Fruit fly (Drosophila melanogaster): ENCODE results near the gene CG32985.

The CG32985 gene

DNA sequence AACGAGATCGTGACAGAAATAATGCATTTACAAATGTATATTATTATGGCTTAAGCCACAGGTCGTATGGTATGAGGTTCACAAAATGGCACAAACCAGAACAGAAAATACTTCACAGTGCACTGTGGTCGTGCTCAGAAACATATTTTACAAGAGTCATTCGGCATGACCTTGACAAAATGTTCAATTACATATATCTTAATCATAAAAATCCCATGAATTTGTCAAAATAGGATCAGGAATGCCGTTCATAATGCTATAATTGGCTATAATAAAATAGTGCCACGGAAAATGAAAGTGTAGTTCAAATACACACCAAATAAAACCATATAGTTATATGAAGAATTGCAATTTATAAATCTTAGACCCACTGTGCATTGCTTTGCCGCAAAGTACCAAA is 42.7 kb upstream of the CG32985 start (continued):
- TF ChIP-seq CG4318 (GFP tag; optimal IDR thresholded peaks at IDR 0.05) (peak; percentile 62), eg (GFP tag; IDR thresholded peaks at IDR 0.05) (0 out of 3 replicates have a peak, but pooled peaks have one; percentile 26), Hr39 (GFP tag; optimal IDR thresholded peaks at IDR 0.05) (peak; percentile 17), CG11902 (GFP tag; optimal IDR thresholded peaks at IDR 0.05) (no peak), CG6276 (GFP tag; optimal IDR thresholded peaks at IDR 0.05) (peak; percentile 51), CG15336 (GFP tag; IDR thresholded peaks at IDR 0.05) (peak; percentile 62), CG31627 (GFP tag; optimal IDR thresholded peaks at IDR 0.05) (no peak), CG8319 (GFP tag; optimal IDR thresholded peaks at IDR 0.05) (no peak), CG10631 (GFP tag; optimal IDR thresholded peaks at IDR 0.05) (peak; percentile 57), cyc (GFP tag; optimal IDR thresholded peaks at IDR 0.05) (no peak), topi (GFP tag; optimal IDR thresholded peaks at IDR 0.05) (no peak)

DNA sequence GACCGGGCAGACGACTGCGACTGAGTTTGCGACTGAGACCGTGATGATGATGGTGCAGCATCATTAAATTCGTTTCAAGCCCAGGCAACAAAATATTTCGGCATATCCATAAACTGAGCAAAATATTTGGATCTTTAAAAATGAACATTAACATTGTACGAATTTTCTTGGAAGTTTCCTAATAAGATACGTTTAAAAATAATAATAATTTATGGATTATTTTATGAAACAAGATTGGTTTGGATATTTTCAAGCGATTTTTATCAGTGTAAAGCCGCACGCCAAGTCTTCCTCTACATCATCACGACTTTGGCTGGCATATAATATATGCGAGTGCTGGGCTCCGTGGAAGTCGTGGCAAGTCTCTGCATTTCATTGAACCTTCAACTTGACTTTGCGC is 42.0 kb upstream of the CG32985 start:
- peak; percentile 82 for TF ChIP-seq topi (GFP tag; optimal IDR thresholded peaks at IDR 0.05)
- TF ChIP-seq CG31627 (GFP tag; optimal IDR thresholded peaks at IDR 0.05) = peak; percentile 58
- peak; percentile 39 for TF ChIP-seq Ets21C (GFP tag; optimal IDR thresholded peaks at IDR 0.05)
- peak; percentile 75 for TF ChIP-seq pdm3 (GFP tag; optimal IDR thresholded peaks at IDR 0.05)
- TF ChIP-seq Sox15 (GFP tag; optimal IDR thresholded peaks at IDR 0.05) = peak; percentile 31
- TF ChIP-seq CG34406 (GFP tag; optimal IDR thresholded peaks at IDR 0.05) = peak; percentile 82
- peak; percentile 63 for TF ChIP-seq CG6808 (GFP tag; optimal IDR thresholded peaks at IDR 0.05)
- peak; percentile 61 for TF ChIP-seq Lpt (GFP tag; optimal IDR thresholded peaks at IDR 0.05)
- peak; percentile 72 for TF ChIP-seq eg (GFP tag; IDR thresholded peaks at IDR 0.05)
- TF ChIP-seq Hr38 (GFP tag; optimal IDR thresholded peaks at IDR 0.05) = no peak
- TF ChIP-seq salr (GFP tag; optimal IDR thresholded peaks at IDR 0.05) = peak; percentile 36 to 55
- TF ChIP-seq CG8319 (GFP tag; optimal IDR thresholded peaks at IDR 0.05) = peak; percentile 77
- peak; percentile 84 for TF ChIP-seq Ets96B (tag; optimal IDR thresholded peaks at IDR 0.05)
- TF ChIP-seq CG6276 (GFP tag; optimal IDR thresholded peaks at IDR 0.05) = peak; percentile 60
- TF ChIP-seq OdsH (GFP tag; optimal IDR thresholded peaks at IDR 0.05) = peak; percentile 82
- TF ChIP-seq CG8632 (GFP tag; optimal IDR thresholded peaks at IDR 0.05) = peak; percentile 77
- TF ChIP-seq CG10631 (GFP tag; optimal IDR thresholded peaks at IDR 0.05) = peak; percentile 78
- peak; percentile 56 for TF ChIP-seq Eip93F (GFP tag; optimal IDR thresholded peaks at IDR 0.05)
- TF ChIP-seq CG3919 (GFP tag; optimal IDR thresholded peaks at IDR 0.05) = peak; percentile 85
- peak; percentile 79 for TF ChIP-seq Smox (GFP tag; optimal IDR thresholded peaks at IDR 0.05)
- TF ChIP-seq Sox102F (GFP tag; optimal IDR thresholded peaks at IDR 0.05) = peak; percentile 75
- TF ChIP-seq spab (GFP tag; optimal IDR thresholded peaks at IDR 0.05) = peak; percentile 59
- TF ChIP-seq acj6 (GFP tag; optimal IDR thresholded peaks at IDR 0.05) = peak; percentile 78
- peak; percentile 80 for TF ChIP-seq Eip75B (GFP tag; optimal IDR thresholded peaks at IDR 0.05)
- TF ChIP-seq esn (GFP tag; optimal IDR thresholded peaks at IDR 0.05) = peak; percentile 87
- peak; percentile 33 for TF ChIP-seq CG1621 (tag; optimal IDR thresholded peaks at IDR 0.05)
- TF ChIP-seq CG16779 (tag; optimal IDR thresholded peaks at IDR 0.05) = peak; percentile 51
- TF ChIP-seq CG11762 (GFP tag; optimal IDR thresholded peaks at IDR 0.05; ENCODE audit: insufficient read depth) = peak; percentile 72
- peak; percentile 91 for TF ChIP-seq svp (GFP tag)
- peak; percentile 64 for TF ChIP-seq CG7368 (GFP tag; optimal IDR thresholded peaks at IDR 0.05)
- TF ChIP-seq fd59A (GFP tag; optimal IDR thresholded peaks at IDR 0.05) = peak; percentile 49
- peak; percentile 46 for TF ChIP-seq CG9139 (GFP tag; optimal IDR thresholded peaks at IDR 0.05)
- TF ChIP-seq CG11902 (GFP tag; optimal IDR thresholded peaks at IDR 0.05) = peak; percentile 58
- peak; percentile 57 for TF ChIP-seq CG4318 (GFP tag; optimal IDR thresholded peaks at IDR 0.05)
- TF ChIP-seq CG10669 (GFP tag; optimal IDR thresholded peaks at IDR 0.05) = peak; percentile 73
- TF ChIP-seq Eip78C (GFP tag) = peak; percentile 96
- TF ChIP-seq CG32006 (GFP tag; optimal IDR thresholded peaks at IDR 0.05) = peak; percentile 75
- peak; percentile 72 for TF ChIP-seq lz (GFP tag; optimal IDR thresholded peaks at IDR 0.05)
- peak; percentile 69 to 78 for TF ChIP-seq ss (GFP tag; optimal IDR thresholded peaks at IDR 0.05)
- TF ChIP-seq cyc (GFP tag; optimal IDR thresholded peaks at IDR 0.05) = peak; percentile 68
- peak; percentile 83 for TF ChIP-seq achi (GFP tag; optimal IDR thresholded peaks at IDR 0.05)
- TF ChIP-seq vri (GFP tag; optimal IDR thresholded peaks at IDR 0.05) = peak; percentile 76
- peak; percentile 24 for TF ChIP-seq Blimp-1 (GFP tag; optimal IDR thresholded peaks at IDR 0.05)
- TF ChIP-seq CG6163 (GFP tag; IDR thresholded peaks at IDR 0.05) = peak; percentile 86
- TF ChIP-seq net (GFP tag; optimal IDR thresholded peaks at IDR 0.05) = peak; percentile 78
- peak; percentile 9 for TF ChIP-seq CG6854 (GFP tag; optimal IDR thresholded peaks at IDR 0.05)
